Fruit fly (Drosophila melanogaster) whole organism, adult: ENCODE measurements around the gene CG32091.

Source experiments
- CG11617 ChIP-seq: fragments of 200-800 bp; sonication (Bioruptor generic); optimal IDR thresholded peaks from 2 replicates; lab custom pipeline; 2017; ENCODE audit warnings: mild to moderate bottlenecking, missing biosample characterization, missing genetic modification reagents, missing genetic modification characterization
- CG12768 ChIP-seq: fragments of 200-800 bp; sonication (Bioruptor generic); optimal IDR thresholded peaks from 2 replicates; lab custom pipeline; 2017; ENCODE audit warnings: missing biosample characterization, missing genetic modification characterization, mild to moderate bottlenecking, moderate library complexity, missing genetic modification reagents
- CG14711 ChIP-seq: fragments of 200-800 bp; sonication (Bioruptor generic); optimal IDR thresholded peaks from 2 replicates; lab custom pipeline; 2018; ENCODE audit warnings: missing biosample characterization, mild to moderate bottlenecking, missing genetic modification characterization, moderate library complexity
- CG1620 ChIP-seq: fragments of 200-800 bp; sonication (Bioruptor generic); optimal IDR thresholded peaks from 2 replicates; lab custom pipeline; 2016; ENCODE audit warnings: missing biosample characterization, missing genetic modification characterization
- CG33017 ChIP-seq: fragments of 200-800 bp; sonication (Bioruptor generic); optimal IDR thresholded peaks from 2 replicates; lab custom pipeline; 2018; ENCODE audit warnings: missing biosample characterization, mild to moderate bottlenecking, missing genetic modification characterization, moderate library complexity
- CG5204 ChIP-seq: fragments of 200-800 bp; sonication (Bioruptor generic); optimal IDR thresholded peaks from 2 replicates; lab custom pipeline; 2016; ENCODE audit warnings: missing biosample characterization, missing genetic modification characterization
- CG7045 ChIP-seq: fragments of 200-800 bp; sonication (Bioruptor generic); optimal IDR thresholded peaks from 2 replicates; lab custom pipeline; 2017; ENCODE audit warnings: missing biosample characterization, mild to moderate bottlenecking, missing genetic modification characterization
- CG7101 ChIP-seq: fragments of 200-800 bp; sonication (Bioruptor generic); optimal IDR thresholded peaks from 2 replicates; lab custom pipeline; 2018; ENCODE audit warnings: missing biosample characterization, mild to moderate bottlenecking, missing genetic modification characterization, moderate library complexity
- Clk ChIP-seq: fragments of 200-800 bp; sonication (Bioruptor generic); optimal IDR thresholded peaks from 2 replicates; lab custom pipeline; 2017; ENCODE audit warnings: missing biosample characterization, missing genetic modification characterization
- Crg-1 ChIP-seq: fragments of 200-800 bp; sonication (Bioruptor generic); optimal IDR thresholded peaks from 2 replicates; lab custom pipeline; 2016; ENCODE audit warnings: missing biosample characterization, missing genetic modification characterization
- Hr96 ChIP-seq: fragments of 200-800 bp; sonication (Bioruptor generic); optimal IDR thresholded peaks from 2 replicates; lab custom pipeline; 2016; ENCODE audit warnings: missing biosample characterization, missing genetic modification characterization
- Mnt ChIP-seq: fragments of 200-800 bp; sonication (Bioruptor generic); optimal IDR thresholded peaks from 2 replicates; lab custom pipeline; 2016; ENCODE audit warnings: missing biosample characterization, mild to moderate bottlenecking, missing genetic modification characterization
- cic ChIP-seq: fragments of 200-800 bp; sonication (Bioruptor generic); optimal IDR thresholded peaks from 2 replicates; lab custom pipeline; 2017; ENCODE audit warnings: missing biosample characterization, mild to moderate bottlenecking, missing genetic modification characterization, moderate library complexity
- cnc ChIP-seq, 2 experiments: fragments of >200 bp; optimal IDR thresholded peaks; 2 replicates each; lab custom pipeline; 2017
- kay ChIP-seq: fragments of 200-800 bp; sonication (Bioruptor generic); peaks from one replicate; lab custom pipeline; 2016; ENCODE audit warnings: missing biosample characterization, missing genetic modification characterization, borderline replicate concordance
- ovo ChIP-seq: fragments of 200-800 bp; sonication (Bioruptor generic); optimal IDR thresholded peaks from 2 replicates; lab custom pipeline; 2016; ENCODE audit warnings: missing biosample characterization, missing genetic modification characterization
- pad ChIP-seq: fragments of 200-800 bp; sonication (Bioruptor generic); optimal IDR thresholded peaks from 3 replicates; lab custom pipeline; 2017; ENCODE audit warnings: missing biosample characterization, missing genetic modification characterization, mild to moderate bottlenecking, moderate library complexity, missing genetic modification reagents
- tj ChIP-seq: fragments of 200-800 bp; sonication (Bioruptor generic); optimal IDR thresholded peaks from 3 replicates; lab custom pipeline; 2017; ENCODE audit warnings: missing biosample characterization, mild to moderate bottlenecking, missing genetic modification characterization, moderate library complexity
- toe ChIP-seq: fragments of 200-800 bp; sonication (Bioruptor generic); optimal IDR thresholded peaks from 2 replicates; lab custom pipeline; 2016; ENCODE audit warnings: missing biosample characterization, missing genetic modification characterization

CG32091 gene

dm6 chr3L:11631092-11631491 is at the start of gene CG32091:
Gene CG32091, plus strand, starts transcription at chr3L:11631392.
- TF ChIP-seq kay (GFP tag; lab: Kevin White, UChicago) (peak; percentile 18), tj (GFP tag; lab: Kevin White, UChicago) (peak; percentile 40), Clk (GFP tag; lab: Kevin White, UChicago) (no peak), Mnt (GFP tag; lab: Kevin White, UChicago) (no peak), pad (GFP tag; lab: Kevin White, UChicago) (no peak), CG12768 (GFP tag; lab: Kevin White, UChicago) (peak; percentile 1), CG5204 (GFP tag; lab: Kevin White, UChicago) (no peak)

dm6 chr3L:11582097-11582496 is 49.1 kb upstream of the CG32091 start, which contains the start of gene CG33269:
Gene CG33269, minus strand, starts transcription at chr3L:11582197.
- TF ChIP-seq Mnt (GFP tag; lab: Kevin White, UChicago) (no peak), CG11617 (GFP tag; lab: Kevin White, UChicago) (no peak), cic (GFP tag; lab: Kevin White, UChicago) (no peak), pad (GFP tag; lab: Kevin White, UChicago) (no peak), CG1620 (GFP tag; lab: Kevin White, UChicago) (no peak), CG7101 (tag; lab: Kevin White, UChicago) (no peak), tj (GFP tag; lab: Kevin White, UChicago) (no peak), ovo (GFP tag; lab: Kevin White, UChicago) (no peak), kay (GFP tag; lab: Kevin White, UChicago) (no peak), Clk (GFP tag; lab: Kevin White, UChicago) (no peak), CG12768 (GFP tag; lab: Kevin White, UChicago) (no peak), cnc (optimal IDR thresholded peaks at IDR 0.05; lab: Kevin White, UChicago) (no peak), toe (GFP tag; lab: Kevin White, UChicago) (no peak), CG33017 (no peak), Hr96 (no peak), CG14711 (no peak), Crg-1 (no peak)

- TF ChIP-seq CG11617 (GFP tag; lab: Kevin White, UChicago) = no peak
- no peak for TF ChIP-seq pad (GFP tag; lab: Kevin White, UChicago)
These were observed 47.2 kb upstream of the CG32091 start, which contains the start of gene CG32086 for dm6 chr3L:11583964-11584363. Gene CG32086, minus strand, starts transcription at chr3L:11584064.

- no peak for TF ChIP-seq cnc (optimal IDR thresholded peaks at IDR 0.05; lab: Kevin White, UChicago)
- peak; percentile 85 for TF ChIP-seq pad (GFP tag; lab: Kevin White, UChicago)
- TF ChIP-seq ovo (GFP tag; lab: Kevin White, UChicago) = peak; percentile 96
- TF ChIP-seq Clk (GFP tag; lab: Kevin White, UChicago) = no peak
These were observed 44.3 kb upstream of the CG32091 start for dm6 chr3L:11586794-11587462.

dm6 chr3L:11587720-11588580 is 43.2 kb upstream of the CG32091 start, which contains the start of gene rt:
Gene rt, minus strand, starts transcription at chr3L:11587770.
- TF ChIP-seq CG12768 (GFP tag; lab: Kevin White, UChicago) (no peak), pad (GFP tag; lab: Kevin White, UChicago) (peak; percentile 75), Mnt (GFP tag; lab: Kevin White, UChicago) (no peak), ovo (GFP tag; lab: Kevin White, UChicago) (no peak), CG7045 (GFP tag; lab: Kevin White, UChicago) (peak; percentile 31), cnc (optimal IDR thresholded peaks at IDR 0.05; lab: Kevin White, UChicago) (no peak), CG7101 (tag; lab: Kevin White, UChicago) (no peak), Hr96 (peak; percentile 10)

- TF ChIP-seq CG33017 (no peak), CG11617 (GFP tag; lab: Kevin White, UChicago) (no peak), pad (GFP tag; lab: Kevin White, UChicago) (no peak), CG14711 (no peak), CG1620 (GFP tag; lab: Kevin White, UChicago) (no peak), toe (GFP tag; lab: Kevin White, UChicago) (no peak), Mnt (GFP tag; lab: Kevin White, UChicago) (no peak), cnc (optimal IDR thresholded peaks at IDR 0.05; lab: Kevin White, UChicago) (no peak), CG5204 (GFP tag; lab: Kevin White, UChicago) (no peak), Hr96 (no peak), tj (GFP tag; lab: Kevin White, UChicago) (no peak), CG12768 (GFP tag; lab: Kevin White, UChicago) (no peak), kay (GFP tag; lab: Kevin White, UChicago) (no peak), cic (GFP tag; lab: Kevin White, UChicago) (no peak)
These were observed 42.6 kb upstream of the CG32091 start for dm6 chr3L:11588594-11588993.
